ENCODE assay signal across 2 fruit fly cellular contexts in the genomic region with DNA sequence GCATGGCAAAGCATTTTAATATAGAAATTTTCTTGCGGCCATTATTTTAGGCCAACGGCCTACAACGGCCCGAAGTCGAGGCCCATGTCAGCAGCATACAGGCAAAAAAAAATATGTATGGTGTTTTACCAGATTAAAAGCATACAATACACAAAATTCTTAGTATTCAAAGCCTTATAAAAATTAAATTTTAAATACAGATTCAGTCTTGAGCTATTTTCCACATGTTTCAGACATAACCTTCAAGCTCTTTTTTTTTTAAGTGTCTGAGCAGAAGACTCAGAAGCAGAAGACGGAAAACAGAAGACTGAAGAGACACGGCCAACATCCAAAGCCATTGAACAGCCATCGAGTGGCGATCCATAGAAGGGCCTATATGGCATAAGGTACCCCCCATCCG.
TF ChIP-seq lines count a peak whose summit lies in the region.

No protein-coding gene starts in this region.

TF ChIP-seq in whole organism, embryonic, 481 proteins besides CTCF, POLR2A, EP300 and RAD21 (continued from another document and continues in another):
- no peak for TF ChIP-seq seq (GFP tag; IDR thresholded peaks at IDR 0.05; lab: Robert Waterston, UW)
- TF ChIP-seq Ssrp (tag; optimal IDR thresholded peaks at IDR 0.05; lab: Kevin White, UChicago): peak; percentile 63
- TF ChIP-seq lilli (GFP tag; optimal IDR thresholded peaks at IDR 0.05; lab: Kevin White, UChicago): peak; percentile 18
- TF ChIP-seq fd64A (GFP tag; optimal IDR thresholded peaks at IDR 0.05; lab: Kevin White, UChicago): no peak
- 0 out of 2 replicates have a peak, but pooled peaks have one; percentile 17 for TF ChIP-seq sim (GFP tag; IDR thresholded peaks at IDR 0.05; lab: Robert Waterston, UW)
- no peak for TF ChIP-seq CG5245 (GFP tag; optimal IDR thresholded peaks at IDR 0.05; lab: Kevin White, UChicago)
- TF ChIP-seq ATbp (GFP tag; optimal IDR thresholded peaks at IDR 0.05; lab: Kevin White, UChicago): peak; percentile 29
- TF ChIP-seq CG17361 (GFP tag; IDR thresholded peaks at IDR 0.05; lab: Robert Waterston, UW): peak; percentile 57; the same call in 2 of the 3 replicates
- TF ChIP-seq CG2875 (GFP tag; optimal IDR thresholded peaks at IDR 0.05; lab: Kevin White, UChicago): peak; percentile 9
- peak; percentile 22 for TF ChIP-seq grau (tag; optimal IDR thresholded peaks at IDR 0.05; lab: Kevin White, UChicago)
- no peak for TF ChIP-seq MBD-R2 (GFP tag; IDR thresholded peaks at IDR 0.05; lab: Robert Waterston, UW)
- TF ChIP-seq CG6175 (GFP tag; IDR thresholded peaks at IDR 0.05; lab: Robert Waterston, UW): no peak
- TF ChIP-seq CG1792 (GFP tag; optimal IDR thresholded peaks at IDR 0.05; lab: Kevin White, UChicago): no peak
- no peak for TF ChIP-seq mam (GFP tag; optimal IDR thresholded peaks at IDR 0.05; lab: Kevin White, UChicago)
- TF ChIP-seq Awh (GFP tag; IDR thresholded peaks at IDR 0.05; lab: Robert Waterston, UW): no peak
- TF ChIP-seq Ptx1 (GFP tag; IDR thresholded peaks at IDR 0.05; lab: Robert Waterston, UW): peak; percentile 50; the same call in 1 of the 2 replicates
- no peak for TF ChIP-seq slou (GFP tag; optimal IDR thresholded peaks at IDR 0.05; lab: Kevin White, UChicago)
- no peak for TF ChIP-seq CG11398 (GFP tag; optimal IDR thresholded peaks at IDR 0.05; lab: Kevin White, UChicago)
- no peak for TF ChIP-seq eve (GFP tag; optimal IDR thresholded peaks at IDR 0.05; lab: Kevin White, UChicago)
- TF ChIP-seq Ravus (GFP tag; IDR thresholded peaks at IDR 0.05; lab: Robert Waterston, UW): no peak
- peak; percentile 49 for TF ChIP-seq CG33557 (GFP tag; optimal IDR thresholded peaks at IDR 0.05; lab: Kevin White, UChicago)
- TF ChIP-seq CG18619 (GFP tag; optimal IDR thresholded peaks at IDR 0.05; lab: Kevin White, UChicago): peak; percentile 1
- no peak for TF ChIP-seq luna (GFP tag; optimal IDR thresholded peaks at IDR 0.05; lab: Kevin White, UChicago)
- no peak for TF ChIP-seq jumu (GFP tag; optimal IDR thresholded peaks at IDR 0.05; lab: Kevin White, UChicago)
- TF ChIP-seq HmgZ (tag; optimal IDR thresholded peaks at IDR 0.05; lab: Kevin White, UChicago): no peak
- TF ChIP-seq dmrt11E (tag; optimal IDR thresholded peaks at IDR 0.05; lab: Kevin White, UChicago): peak; percentile 74
- peak; percentile 40; the same call in 1 of the 2 replicates for TF ChIP-seq CG4730 (GFP tag; IDR thresholded peaks at IDR 0.05; lab: Robert Waterston, UW)
- TF ChIP-seq CG5180 (GFP tag; optimal IDR thresholded peaks at IDR 0.05; lab: Kevin White, UChicago): no peak
- 0 out of 3 replicates have a peak, but pooled peaks have one; percentile 11 for TF ChIP-seq ken (GFP tag; IDR thresholded peaks at IDR 0.05; lab: Robert Waterston, UW)
- no peak for TF ChIP-seq emc (GFP tag; optimal IDR thresholded peaks at IDR 0.05; lab: Kevin White, UChicago)
- peak; percentile 51 for TF ChIP-seq vvl (GFP tag; IDR thresholded peaks at IDR 0.05; lab: Robert Waterston, UW)
- peak in 1 of 2 experiments; percentile 82 for TF ChIP-seq bsh (GFP tag; optimal IDR thresholded peaks at IDR 0.05; lab: Kevin White, UChicago)
- 0 out of 2 replicates have a peak, but pooled peaks have one; percentile 27 for TF ChIP-seq CG14667 (GFP tag; IDR thresholded peaks at IDR 0.05; lab: Robert Waterston, UW)
- no peak for TF ChIP-seq dan (GFP tag; IDR thresholded peaks at IDR 0.05; lab: Robert Waterston, UW)
- TF ChIP-seq CG9609 (GFP tag; optimal IDR thresholded peaks at IDR 0.05; lab: Kevin White, UChicago): no peak
- TF ChIP-seq salm (tag; optimal IDR thresholded peaks at IDR 0.05; lab: Kevin White, UChicago): no peak
- TF ChIP-seq zf30C (GFP tag; optimal IDR thresholded peaks at IDR 0.05; lab: Kevin White, UChicago): no peak
- peak; percentile 10 to 21 for TF ChIP-seq Pdp1 (GFP tag; optimal IDR thresholded peaks at IDR 0.05; lab: Kevin White, UChicago)
- no peak for TF ChIP-seq Meics (GFP tag; optimal IDR thresholded peaks at IDR 0.05; lab: Kevin White, UChicago)
- TF ChIP-seq ftz-f1 (GFP tag; optimal IDR thresholded peaks at IDR 0.05; lab: Kevin White, UChicago): no peak
- TF ChIP-seq CG17802 (tag; optimal IDR thresholded peaks at IDR 0.05; lab: Kevin White, UChicago): peak; percentile 43
- TF ChIP-seq Atf6 (GFP tag; IDR thresholded peaks at IDR 0.05; lab: Robert Waterston, UW): no peak
- no peak for TF ChIP-seq vnd (GFP tag; IDR thresholded peaks at IDR 0.05; lab: Robert Waterston, UW; ENCODE audit: partially characterized antibody)
- peak in 1 of 2 experiments; percentile 28 for TF ChIP-seq chif (GFP tag; optimal IDR thresholded peaks at IDR 0.05; lab: Kevin White, UChicago)
- TF ChIP-seq Bteb2 (GFP tag; optimal IDR thresholded peaks at IDR 0.05; lab: Kevin White, UChicago): no peak
- TF ChIP-seq CG7928 (GFP tag; optimal IDR thresholded peaks at IDR 0.05; lab: Kevin White, UChicago): no peak
- no peak for TF ChIP-seq ab (GFP tag; optimal IDR thresholded peaks at IDR 0.05; lab: Kevin White, UChicago)
- TF ChIP-seq corto (GFP tag; optimal IDR thresholded peaks at IDR 0.05; lab: Kevin White, UChicago): no peak
- TF ChIP-seq CG30020 (tag; optimal IDR thresholded peaks at IDR 0.05; lab: Kevin White, UChicago): no peak
- TF ChIP-seq CG15601 (tag; optimal IDR thresholded peaks at IDR 0.05; lab: Kevin White, UChicago): peak; percentile 59
- 0 out of 2 replicates have a peak, but pooled peaks have one; percentile 20 for TF ChIP-seq wor (GFP tag; IDR thresholded peaks at IDR 0.05; lab: Robert Waterston, UW)
- no peak for TF ChIP-seq CG7745 (tag; optimal IDR thresholded peaks at IDR 0.05; lab: Kevin White, UChicago)
- TF ChIP-seq dmrt99B (tag; optimal IDR thresholded peaks at IDR 0.05; lab: Kevin White, UChicago): peak; percentile 45
- peak; percentile 28; the same call in 1 of the 3 replicates for TF ChIP-seq tgo (GFP tag; IDR thresholded peaks at IDR 0.05; lab: Robert Waterston, UW)
- TF ChIP-seq sob (GFP tag; IDR thresholded peaks at IDR 0.05; lab: Robert Waterston, UW): no peak; the same call in 1 of the 2 replicates
- peak; percentile 58 for TF ChIP-seq CG12391 (tag; optimal IDR thresholded peaks at IDR 0.05; lab: Kevin White, UChicago)
- TF ChIP-seq CG10543 (GFP tag; optimal IDR thresholded peaks at IDR 0.05; lab: Kevin White, UChicago): no peak
- TF ChIP-seq E2f1 (GFP tag; IDR thresholded peaks at IDR 0.05; lab: Robert Waterston, UW): peak; percentile 45
- TF ChIP-seq CG11696 (GFP tag; IDR thresholded peaks at IDR 0.05; lab: Robert Waterston, UW): no peak
- TF ChIP-seq row (GFP tag; IDR thresholded peaks at IDR 0.05; lab: Robert Waterston, UW): peak; percentile 55
- peak; percentile 34 for TF ChIP-seq CG15696 (tag; optimal IDR thresholded peaks at IDR 0.05; lab: Kevin White, UChicago)
- TF ChIP-seq CG8388 (GFP tag; optimal IDR thresholded peaks at IDR 0.05; lab: Kevin White, UChicago): peak; percentile 51
- no peak for TF ChIP-seq CG3847 (GFP tag; IDR thresholded peaks at IDR 0.05; lab: Robert Waterston, UW)
- TF ChIP-seq aop (GFP tag; IDR thresholded peaks at IDR 0.05; lab: Robert Waterston, UW): no peak

TF ChIP-seq in whole organism, prepupa, 60 proteins besides CTCF, POLR2A, EP300 and RAD21 (continued from another document):
- TF ChIP-seq Met (GFP tag; optimal IDR thresholded peaks at IDR 0.05; lab: Kevin White, UChicago) (peak; percentile 36), ss (GFP tag; optimal IDR thresholded peaks at IDR 0.05; lab: Kevin White, UChicago) (no peak), CG3032 (tag; optimal IDR thresholded peaks at IDR 0.05; lab: Kevin White, UChicago) (no peak), CG11294 (GFP tag; IDR thresholded peaks at IDR 0.05; lab: Robert Waterston, UW) (no peak), CG31627 (GFP tag; optimal IDR thresholded peaks at IDR 0.05; lab: Kevin White, UChicago) (peak; percentile 3), Hr38 (GFP tag; optimal IDR thresholded peaks at IDR 0.05; lab: Kevin White, UChicago) (no peak), Blimp-1 (GFP tag; optimal IDR thresholded peaks at IDR 0.05; lab: Kevin White, UChicago) (no peak), dsx (GFP tag; optimal IDR thresholded peaks at IDR 0.05; lab: Kevin White, UChicago; ENCODE audit: poor library complexity, severe bottlenecking) (no peak), CG32006 (GFP tag; optimal IDR thresholded peaks at IDR 0.05; lab: Kevin White, UChicago) (peak; percentile 21), cyc (GFP tag; optimal IDR thresholded peaks at IDR 0.05; lab: Kevin White, UChicago) (peak; percentile 3), CG10631 (GFP tag; optimal IDR thresholded peaks at IDR 0.05; lab: Kevin White, UChicago) (peak; percentile 29), svp (GFP tag; lab: Kevin White, UChicago) (peak; percentile 43), CG9139 (GFP tag; optimal IDR thresholded peaks at IDR 0.05; lab: Kevin White, UChicago) (no peak), Sox14 (GFP tag; optimal IDR thresholded peaks at IDR 0.05; lab: Kevin White, UChicago) (no peak), CG8119 (GFP tag; IDR thresholded peaks at IDR 0.05; lab: Robert Waterston, UW) (0 out of 3 replicates have a peak, but pooled peaks have one; percentile 18), CG3919 (GFP tag; optimal IDR thresholded peaks at IDR 0.05; lab: Kevin White, UChicago) (peak; percentile 7), CG7368 (GFP tag; optimal IDR thresholded peaks at IDR 0.05; lab: Kevin White, UChicago) (no peak), Hr39 (GFP tag; optimal IDR thresholded peaks at IDR 0.05; lab: Kevin White, UChicago) (no peak), vri (GFP tag; optimal IDR thresholded peaks at IDR 0.05; lab: Kevin White, UChicago) (no peak), CG4318 (GFP tag; optimal IDR thresholded peaks at IDR 0.05; lab: Kevin White, UChicago) (no peak), Lpt (GFP tag; optimal IDR thresholded peaks at IDR 0.05; lab: Kevin White, UChicago) (no peak), CG16779 (tag; optimal IDR thresholded peaks at IDR 0.05; lab: Kevin White, UChicago) (no peak), pdm3 (GFP tag; optimal IDR thresholded peaks at IDR 0.05; lab: Kevin White, UChicago) (no peak), CG11762 (GFP tag; optimal IDR thresholded peaks at IDR 0.05; lab: Kevin White, UChicago; ENCODE audit: insufficient read depth) (no peak), CG6792 (GFP tag; optimal IDR thresholded peaks at IDR 0.05; lab: Kevin White, UChicago) (no peak), esn (GFP tag; optimal IDR thresholded peaks at IDR 0.05; lab: Kevin White, UChicago) (peak; percentile 26), eg (GFP tag; IDR thresholded peaks at IDR 0.05; lab: Robert Waterston, UW) (0 out of 3 replicates have a peak, but pooled peaks have one; percentile 23), dac (GFP tag; optimal IDR thresholded peaks at IDR 0.05; lab: Kevin White, UChicago) (no peak), Sox102F (GFP tag; optimal IDR thresholded peaks at IDR 0.05; lab: Kevin White, UChicago) (peak; percentile 24), fkh (GFP tag; optimal IDR thresholded peaks at IDR 0.05; lab: Kevin White, UChicago) (no peak), Gug (GFP tag; IDR thresholded peaks at IDR 0.05; lab: Robert Waterston, UW) (no peak), net (GFP tag; optimal IDR thresholded peaks at IDR 0.05; lab: Kevin White, UChicago) (no peak), Ets21C (GFP tag; optimal IDR thresholded peaks at IDR 0.05; lab: Kevin White, UChicago) (no peak), CG10669 (GFP tag; optimal IDR thresholded peaks at IDR 0.05; lab: Kevin White, UChicago) (no peak), spab (GFP tag; optimal IDR thresholded peaks at IDR 0.05; lab: Kevin White, UChicago) (no peak), CG11902 (GFP tag; optimal IDR thresholded peaks at IDR 0.05; lab: Kevin White, UChicago) (no peak), CG6854 (GFP tag; optimal IDR thresholded peaks at IDR 0.05; lab: Kevin White, UChicago) (no peak)
TF ChIP-seq in whole organism, prepupa: peak in this region for 18.
